Worm (Caenorhabditis elegans) whole organism, L1 larva: ENCODE results near the gene Y40A1A.3.
"Not testable (repeated sequence)": the region's sequence is repeated elsewhere in the genome, so short reads cannot be mapped to it uniquely, and the experiment has no call there.

ENCODE experiments used
- fos-1 ChIP-seq: fragments of 150-350 bp; optimal IDR thresholded peaks from 2 replicates; lab custom pipeline; 2014; ENCODE audit warnings: missing biosample characterization, missing genetic modification characterization
- lin-15B ChIP-seq: fragments of 150-350 bp; sonication (generic microtip); optimal IDR thresholded peaks from 3 replicates; lab custom pipeline; 2014; ENCODE audit warnings: missing biosample characterization, missing genetic modification characterization
- nhr-77 ChIP-seq: fragments of 150-350 bp; optimal IDR thresholded peaks from 2 replicates; lab custom pipeline; 2014; ENCODE audit warnings: missing biosample characterization, missing genetic modification characterization
- ztf-4 ChIP-seq: fragments of 150-350 bp; optimal IDR thresholded peaks from 2 replicates; lab custom pipeline; 2014; ENCODE audit warnings: missing biosample characterization, missing genetic modification characterization

DNA sequence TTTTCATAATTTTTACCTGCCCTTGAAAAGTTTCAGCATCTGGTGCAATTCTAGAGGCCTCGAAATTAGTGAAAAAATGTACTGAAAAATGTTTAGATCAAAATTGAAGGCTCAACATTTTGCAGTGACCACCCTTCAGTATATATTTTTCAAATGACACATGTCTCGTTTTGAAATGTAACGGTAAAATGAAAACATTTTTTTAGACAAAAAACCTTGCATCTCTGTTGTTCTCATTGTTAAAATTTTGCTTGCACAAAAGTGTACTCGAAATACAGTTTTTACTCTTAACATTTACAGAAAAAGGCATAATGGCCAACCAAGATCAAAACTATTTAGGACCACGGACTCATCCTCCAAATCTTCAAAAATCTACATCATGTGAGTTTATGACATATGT is 28.5 kb upstream of the Y40A1A.3 start, which contains the start of gene Y102A11A.2:
- TF ChIP-seq lin-15B (tag; lab: Kevin White, UChicago); nhr-77 (tag; lab: Kevin White, UChicago); ztf-4 (tag; lab: Kevin White, UChicago); fos-1: not testable (repeated sequence)
